Worm (Caenorhabditis elegans) whole organism, L4/young adult: ENCODE measurements around the gene cdh-5.

Experiments
- W03F9.2 ChIP-seq: fragments of 150-350 bp; optimal IDR thresholded peaks from 2 replicates; lab custom pipeline; 2014; ENCODE audit warnings: missing biosample characterization, missing genetic modification characterization
- dao-5 ChIP-seq: sonication (generic microtip); optimal IDR thresholded peaks from 2 replicates; lab custom pipeline; 2016; ENCODE audit warnings: missing genotype, missing genetic modification characterization, moderate library complexity, missing compliant biosample characterization
- him-1 ChIP-seq: sonication (generic microtip); optimal IDR thresholded peaks from 2 replicates; lab custom pipeline; 2016; ENCODE audit warnings: missing genotype, missing genetic modification reagents, missing genetic modification characterization, missing compliant biosample characterization

- TF ChIP-seq him-1 (no peak), dao-5 (no peak), W03F9.2 (tag; lab: Kevin White, UChicago) (no peak)
These were observed 43.0 kb upstream of the cdh-5 start for ce11 chrIV:8625730-8626129.
